Fruit fly (Drosophila melanogaster): ENCODE measurements around the gene CG11815.

CG11815 gene

dm6 chr3L:1947463-1948126 lies 23.4 kb downstream of the CG11815 start, which contains the start of the genes mu2 and Cnb (continued):
- TF ChIP-seq CG17802 (tag; optimal IDR thresholded peaks at IDR 0.05) (no peak), CG3838 (GFP tag; optimal IDR thresholded peaks at IDR 0.05) (no peak), Spps (tag; optimal IDR thresholded peaks at IDR 0.05) (no peak), ranshi (GFP tag; IDR thresholded peaks at IDR 0.05) (no peak), Rx (GFP tag; IDR thresholded peaks at IDR 0.05) (no peak), CG4404 (GFP tag; IDR thresholded peaks at IDR 0.05) (no peak), dm (GFP tag; optimal IDR thresholded peaks at IDR 0.05) (peak; percentile 47), Chrac-16 (GFP tag; optimal IDR thresholded peaks at IDR 0.05) (no peak), Sry-β (GFP tag; optimal IDR thresholded peaks at IDR 0.05) (no peak), CG9797 (GFP tag; optimal IDR thresholded peaks at IDR 0.05) (peak; percentile 83), CG3163 (GFP tag; optimal IDR thresholded peaks at IDR 0.05) (no peak), CG2129 (GFP tag; IDR thresholded peaks at IDR 0.05; ENCODE audit: partially characterized antibody) (peak; percentile 71), CG10979 (tag; optimal IDR thresholded peaks at IDR 0.05) (no peak), CG3847 (GFP tag; IDR thresholded peaks at IDR 0.05) (peak; percentile 82), bowl (GFP tag; IDR thresholded peaks at IDR 0.05) (no peak), Sox102F (GFP tag; optimal IDR thresholded peaks at IDR 0.05) (no peak), vvl (GFP tag; IDR thresholded peaks at IDR 0.05) (0 out of 2 replicates have a peak, but pooled peaks have one; percentile 11), fd96Cb (tag; optimal IDR thresholded peaks at IDR 0.05) (no peak), CG12071 (GFP tag; optimal IDR thresholded peaks at IDR 0.05) (no peak), ara (GFP tag; IDR thresholded peaks at IDR 0.05) (no peak), knrl (GFP tag; IDR thresholded peaks at IDR 0.05; ENCODE audit: partially characterized antibody) (peak; percentile 79), sna (GFP tag; IDR thresholded peaks at IDR 0.05; ENCODE audit: partially characterized antibody) (peak; percentile 67; the same call in 1 of the 2 replicates), E2f1 (GFP tag; IDR thresholded peaks at IDR 0.05) (peak; percentile 27; the same call in 1 of the 2 replicates), CG3407 (GFP tag; optimal IDR thresholded peaks at IDR 0.05) (no peak), cg (GFP tag; optimal IDR thresholded peaks at IDR 0.05) (no peak), ftz-f1 (GFP tag; optimal IDR thresholded peaks at IDR 0.05) (no peak), Mad (GFP tag; optimal IDR thresholded peaks at IDR 0.05) (peak; percentile 35), Poxn (GFP tag; IDR thresholded peaks at IDR 0.05) (no peak), Six4 (GFP tag; optimal IDR thresholded peaks at IDR 0.05) (no peak), tna (GFP tag; IDR thresholded peaks at IDR 0.05; ENCODE audit: partially characterized antibody) (peak; percentile 21; the same call in 1 of the 2 replicates), CG9609 (GFP tag; optimal IDR thresholded peaks at IDR 0.05) (no peak), CG7839 (tag; optimal IDR thresholded peaks at IDR 0.05) (no peak), Sox100B (GFP tag; optimal IDR thresholded peaks at IDR 0.05) (no peak), CG10543 (GFP tag; optimal IDR thresholded peaks at IDR 0.05) (no peak), C15 (GFP tag; IDR thresholded peaks at IDR 0.05) (no peak), gt (GFP tag; IDR thresholded peaks at IDR 0.05) (no peak), CG2199 (GFP tag; IDR thresholded peaks at IDR 0.05) (no peak), CTCF (GFP tag; optimal IDR thresholded peaks at IDR 0.05) (no peak), CG15269 (tag; optimal IDR thresholded peaks at IDR 0.05) (no peak), az2 (GFP tag; optimal IDR thresholded peaks at IDR 0.05) (no peak), CG10431 (GFP tag; optimal IDR thresholded peaks at IDR 0.05) (no peak), Atf-2 (GFP tag; optimal IDR thresholded peaks at IDR 0.05) (no peak), jigr1 (GFP tag; IDR thresholded peaks at IDR 0.05) (no peak), nerfin-2 (GFP tag; IDR thresholded peaks at IDR 0.05; ENCODE audit: partially characterized antibody) (peak; percentile 60; the same call in 1 of the 2 replicates), CG11723 (GFP tag; optimal IDR thresholded peaks at IDR 0.05) (no peak), Scr (GFP tag; IDR thresholded peaks at IDR 0.05; ENCODE audit: partially characterized antibody) (peak; percentile 84), CG6689 (GFP tag; IDR thresholded peaks at IDR 0.05) (0 out of 2 replicates have a peak, but pooled peaks have one; percentile 5), jumu (GFP tag; optimal IDR thresholded peaks at IDR 0.05) (peak; percentile 20), CG11085 (GFP tag; IDR thresholded peaks at IDR 0.05) (no peak), CG6683 (GFP tag; optimal IDR thresholded peaks at IDR 0.05) (no peak), CG4328 (GFP tag; optimal IDR thresholded peaks at IDR 0.05) (no peak)
